Fruit fly (Drosophila melanogaster): ENCODE measurements around the gene Tdrd3.

Tdrd3 gene

dm6 chr3L:14786230-14786850, at the start of gene Tdrd3, which contains the start of gene bmm (continued):
- peak in 1 of 2 experiments; percentile 74 for TF ChIP-seq bsh (GFP tag; optimal IDR thresholded peaks at IDR 0.05)
- peak; percentile 66 for TF ChIP-seq Hsf (GFP tag; optimal IDR thresholded peaks at IDR 0.05)
- peak; percentile 83 for TF ChIP-seq CG12104 (GFP tag; optimal IDR thresholded peaks at IDR 0.05)
- TF ChIP-seq nom (GFP tag; optimal IDR thresholded peaks at IDR 0.05): peak; percentile 42
- peak; percentile 59 for TF ChIP-seq Dref (GFP tag; IDR thresholded peaks at IDR 0.05)
- peak; percentile 75 for TF ChIP-seq Aef1 (GFP tag; IDR thresholded peaks at IDR 0.05)
- TF ChIP-seq kah (GFP tag; optimal IDR thresholded peaks at IDR 0.05): peak; percentile 48
- peak; percentile 73 for TF ChIP-seq tap (tag; optimal IDR thresholded peaks at IDR 0.05)
- TF ChIP-seq fd64A (GFP tag; optimal IDR thresholded peaks at IDR 0.05): no peak
- peak; percentile 93 for TF ChIP-seq Rfx (GFP tag; IDR thresholded peaks at IDR 0.05)
- no peak for TF ChIP-seq hkb (optimal IDR thresholded peaks at IDR 0.05)
- TF ChIP-seq hkb (GFP tag; IDR thresholded peaks at IDR 0.05): peak; percentile 42; the same call in 1 of the 2 replicates
- peak; percentile 45; the same call in 1 of the 2 replicates for TF ChIP-seq cas (GFP tag; IDR thresholded peaks at IDR 0.05)
- TF ChIP-seq fd96Cb (tag; optimal IDR thresholded peaks at IDR 0.05): peak; percentile 71
- TF ChIP-seq ara (GFP tag; IDR thresholded peaks at IDR 0.05): peak; percentile 65
- TF ChIP-seq Ets97D (GFP tag; optimal IDR thresholded peaks at IDR 0.05): peak; percentile 21
- peak; percentile 86 for TF ChIP-seq CG10147 (GFP tag; optimal IDR thresholded peaks at IDR 0.05)
- TF ChIP-seq nerfin-2 (GFP tag; IDR thresholded peaks at IDR 0.05; ENCODE audit: partially characterized antibody): peak; percentile 75; the same call in 1 of the 2 replicates
- no peak for TF ChIP-seq eve (GFP tag; optimal IDR thresholded peaks at IDR 0.05)
- peak; percentile 84 for TF ChIP-seq CG7839 (tag; optimal IDR thresholded peaks at IDR 0.05)
- peak; percentile 89 for TF ChIP-seq phol (tag; optimal IDR thresholded peaks at IDR 0.05)
- peak; percentile 38 for TF ChIP-seq CG30431 (GFP tag; optimal IDR thresholded peaks at IDR 0.05)
- TF ChIP-seq CG12942 (GFP tag; optimal IDR thresholded peaks at IDR 0.05): peak; percentile 76
- peak; percentile 69 for TF ChIP-seq CG18619 (GFP tag; optimal IDR thresholded peaks at IDR 0.05)
- TF ChIP-seq lilli (GFP tag; optimal IDR thresholded peaks at IDR 0.05): peak; percentile 83
- no peak for TF ChIP-seq Ravus (GFP tag; IDR thresholded peaks at IDR 0.05)
- no peak for TF ChIP-seq CG3065 (GFP tag; optimal IDR thresholded peaks at IDR 0.05)
- TF ChIP-seq CG11093 (GFP tag; IDR thresholded peaks at IDR 0.05): peak; percentile 52; the same call in 2 of the 3 replicates
- TF ChIP-seq Opbp (GFP tag; IDR thresholded peaks at IDR 0.05; ENCODE audit: partially characterized antibody): peak; percentile 89
- TF ChIP-seq seq (GFP tag; IDR thresholded peaks at IDR 0.05): peak; percentile 53; the same call in 1 of the 2 replicates
- peak; percentile 63 for TF ChIP-seq Ada2b (GFP tag; IDR thresholded peaks at IDR 0.05)
- TF ChIP-seq gem (tag; optimal IDR thresholded peaks at IDR 0.05): peak; percentile 91
- TF ChIP-seq NC2β (GFP tag; optimal IDR thresholded peaks at IDR 0.05): no peak
- peak; percentile 84 for TF ChIP-seq CG12155 (GFP tag; optimal IDR thresholded peaks at IDR 0.05)
- TF ChIP-seq Dek (tag; optimal IDR thresholded peaks at IDR 0.05): peak; percentile 85
- TF ChIP-seq Gug (GFP tag; IDR thresholded peaks at IDR 0.05): peak; percentile 92
- TF ChIP-seq Sry-β (GFP tag; optimal IDR thresholded peaks at IDR 0.05): peak; percentile 54
- TF ChIP-seq br (optimal IDR thresholded peaks at IDR 0.05): no peak
- no peak for TF ChIP-seq Neu2 (GFP tag; optimal IDR thresholded peaks at IDR 0.05; ENCODE audit: borderline replicate concordance)
- no peak for TF ChIP-seq sc (optimal IDR thresholded peaks at IDR 0.05)
- TF ChIP-seq sc (GFP tag; optimal IDR thresholded peaks at IDR 0.05): peak; percentile 27
- peak; percentile 81 for TF ChIP-seq CG34224 (GFP tag; IDR thresholded peaks at IDR 0.05; ENCODE audit: partially characterized antibody)
- TF ChIP-seq CG30403 (GFP tag; optimal IDR thresholded peaks at IDR 0.05): peak; percentile 89
